Fruit fly (Drosophila melanogaster) whole organism, embryonic: Measurements from ENCODE around the gene Mgat4b.

Source experiments
- Aef1 ChIP-seq: fragments of 200-800 bp; sonication (Bioruptor generic); IDR thresholded peaks from 3 replicates; pipeline ENCODE4 v1.3.6; 2022; ENCODE audit warnings: missing biosample characterization, missing genetic modification characterization
- Blimp-1 ChIP-seq: fragments of 200-800 bp; sonication (Bioruptor generic); optimal IDR thresholded peaks from 3 replicates; lab custom pipeline; 2018; ENCODE audit warnings: missing biosample characterization, missing genetic modification characterization, mild to moderate bottlenecking, moderate library complexity, missing genetic modification reagents
- C15 ChIP-seq: fragments of 200-800 bp; sonication (Bioruptor generic); IDR thresholded peaks from 3 replicates; pipeline ENCODE4 v1.3.6; 2022; ENCODE audit warnings: missing biosample characterization, missing genetic modification characterization
- CG10321 ChIP-seq: fragments of 200-800 bp; sonication (Bioruptor generic); IDR thresholded peaks from 2 replicates; pipeline ENCODE4 v1.3.6; 2022; ENCODE audit warnings: missing biosample characterization, missing genetic modification characterization
- CG10462 ChIP-seq: fragments of 200-800 bp; sonication (Bioruptor generic); optimal IDR thresholded peaks from 2 replicates; lab custom pipeline; 2016; ENCODE audit warnings: missing biosample characterization, missing genetic modification characterization
- CG11695 ChIP-seq: fragments of 200-800 bp; sonication (Bioruptor generic); IDR thresholded peaks from 3 replicates; pipeline ENCODE4 v1.3.6; 2022; ENCODE audit warnings: missing biosample characterization, missing genetic modification characterization
- CG12391 ChIP-seq: fragments of 200-800 bp; sonication (Bioruptor generic); optimal IDR thresholded peaks from 3 replicates; lab custom pipeline; 2018; ENCODE audit warnings: missing biosample characterization, mild to moderate bottlenecking, missing genetic modification characterization, moderate library complexity
- CG13287 ChIP-seq: fragments of 200-800 bp; sonication (Bioruptor generic); IDR thresholded peaks from 2 replicates; pipeline ENCODE4 v1.3.6; 2022; ENCODE audit warnings: missing biosample characterization, missing genetic modification characterization; ENCODE audit not compliant: partially characterized antibody
- CG14441 ChIP-seq: fragments of 200-800 bp; sonication (Bioruptor generic); IDR thresholded peaks from 2 replicates; pipeline ENCODE4 v1.3.6; 2022; ENCODE audit warnings: missing biosample characterization, missing genetic modification characterization
- CG14860 ChIP-seq: fragments of 200-800 bp; sonication (Bioruptor generic); IDR thresholded peaks from 3 replicates; pipeline ENCODE4 v1.3.6; 2022; ENCODE audit warnings: missing biosample characterization, missing genetic modification characterization; ENCODE audit not compliant: partially characterized antibody
- CG1529 ChIP-seq: fragments of 200-800 bp; sonication (Bioruptor generic); optimal IDR thresholded peaks from 3 replicates; lab custom pipeline; 2018; ENCODE audit warnings: missing biosample characterization, missing genetic modification characterization
- CG15479 ChIP-seq: fragments of 200-800 bp; sonication (Bioruptor generic); optimal IDR thresholded peaks from 3 replicates; lab custom pipeline; 2019; ENCODE audit warnings: missing biosample characterization, mild to moderate bottlenecking, missing genetic modification characterization, moderate library complexity
- CG16779 ChIP-seq: fragments of 200-800 bp; sonication (Bioruptor generic); IDR thresholded peaks from 2 replicates; pipeline ENCODE4 v1.3.6; 2022; ENCODE audit warnings: missing biosample characterization, missing genetic modification characterization
- CG31388 ChIP-seq: fragments of 200-800 bp; sonication (Bioruptor generic); optimal IDR thresholded peaks from 2 replicates; lab custom pipeline; 2016; ENCODE audit warnings: missing biosample characterization, missing genetic modification characterization
- CG32532 ChIP-seq: fragments of 200-800 bp; sonication (Bioruptor generic); IDR thresholded peaks from 2 replicates; pipeline ENCODE4 v1.3.6; 2022; ENCODE audit warnings: missing biosample characterization, missing genetic modification characterization
- CG32772 ChIP-seq: fragments of 200-800 bp; sonication (Bioruptor generic); IDR thresholded peaks from 2 replicates; pipeline ENCODE4 v1.3.6; 2022; ENCODE audit warnings: missing biosample characterization, missing genetic modification characterization
- CG33557 ChIP-seq: fragments of 200-800 bp; sonication (Bioruptor generic); optimal IDR thresholded peaks from 2 replicates; lab custom pipeline; 2019; ENCODE audit warnings: missing biosample characterization, mild to moderate bottlenecking, missing genetic modification characterization, moderate library complexity
- CG3847 ChIP-seq: fragments of 200-800 bp; sonication (Bioruptor generic); IDR thresholded peaks from 2 replicates; pipeline ENCODE4 v1.3.6; 2022; ENCODE audit warnings: missing biosample characterization, missing genetic modification characterization
- CG4820 ChIP-seq: fragments of 200-800 bp; sonication (Bioruptor generic); optimal IDR thresholded peaks from 3 replicates; lab custom pipeline; 2016; ENCODE audit warnings: missing biosample characterization, missing genetic modification characterization
- CG6654 ChIP-seq: fragments of 200-800 bp; sonication (Bioruptor generic); optimal IDR thresholded peaks from 2 replicates; lab custom pipeline; 2017; ENCODE audit warnings: missing biosample characterization, mild to moderate bottlenecking, missing genetic modification characterization
- CG7928 ChIP-seq: fragments of 200-800 bp; sonication (Bioruptor generic); optimal IDR thresholded peaks from 2 replicates; lab custom pipeline; 2017; ENCODE audit warnings: missing biosample characterization, mild to moderate bottlenecking, missing genetic modification characterization
- CG8388 ChIP-seq: fragments of 200-800 bp; sonication (Bioruptor generic); optimal IDR thresholded peaks from 2 replicates; lab custom pipeline; 2019; ENCODE audit warnings: missing biosample characterization, mild to moderate bottlenecking, missing genetic modification characterization, moderate library complexity
- CG8765 ChIP-seq: fragments of 200-800 bp; sonication (Bioruptor generic); IDR thresholded peaks from 2 replicates; pipeline ENCODE4 v1.3.6; 2022; ENCODE audit warnings: missing biosample characterization, missing genetic modification characterization
- CG9215 ChIP-seq: fragments of 200-800 bp; sonication (Bioruptor generic); IDR thresholded peaks from 2 replicates; pipeline ENCODE4 v1.3.6; 2022; ENCODE audit warnings: missing biosample characterization, missing genetic modification characterization
- D19A ChIP-seq: fragments of 200-800 bp; optimal IDR thresholded peaks from 3 replicates; lab custom pipeline; 2019; ENCODE audit warnings: missing biosample characterization, mild to moderate bottlenecking, missing genetic modification characterization, moderate library complexity
- Dad ChIP-seq: fragments of 200-800 bp; sonication (Bioruptor generic); optimal IDR thresholded peaks from 3 replicates; lab custom pipeline; 2016; ENCODE audit warnings: missing biosample characterization, missing genetic modification characterization
- Doc2 ChIP-seq: fragments of 200-800 bp; sonication (Bioruptor generic); IDR thresholded peaks from 2 replicates; pipeline ENCODE4 v1.3.6; 2022; ENCODE audit warnings: missing biosample characterization, missing genetic modification characterization
- Ets65A ChIP-seq: fragments of 200-800 bp; sonication (Bioruptor generic); peaks from one replicate; lab custom pipeline; 2016; ENCODE audit warnings: missing biosample characterization, missing genetic modification characterization
- HLHmδ ChIP-seq: fragments of 200-800 bp; sonication (Bioruptor generic); optimal IDR thresholded peaks from 2 replicates; lab custom pipeline; 2018; ENCODE audit warnings: missing biosample characterization, mild to moderate bottlenecking, missing genetic modification characterization, moderate library complexity
- Scr ChIP-seq: fragments of 200-800 bp; sonication (Bioruptor generic); IDR thresholded peaks from 2 replicates; pipeline ENCODE4 v1.3.6; 2022; ENCODE audit warnings: missing biosample characterization, missing genetic modification characterization; ENCODE audit not compliant: partially characterized antibody
- Sox102F ChIP-seq: fragments of 200-800 bp; sonication (Bioruptor generic); optimal IDR thresholded peaks from 2 replicates; lab custom pipeline; 2018; ENCODE audit warnings: missing biosample characterization, mild to moderate bottlenecking, missing genetic modification characterization, moderate library complexity
- Trl ChIP-seq, 3 experiments: fragments of >200 bp in 2 of 3; fragments of 200-800 bp in 1 of 3; sonication (Bioruptor generic) in 1 of 3; optimal IDR thresholded peaks; 2 replicates in 1 of 3; 3 replicates in 2 of 3; lab custom pipeline; 2016 to 2017; ENCODE audit warnings: missing biosample characterization in 1 of 3, missing genetic modification characterization in 1 of 3
- btn ChIP-seq: fragments of 200-800 bp; sonication (Bioruptor generic); optimal IDR thresholded peaks from 2 replicates; lab custom pipeline; 2016; ENCODE audit warnings: missing biosample characterization, missing genetic modification characterization
- cg ChIP-seq: fragments of 200-800 bp; sonication (Bioruptor generic); optimal IDR thresholded peaks from 3 replicates; lab custom pipeline; 2019; ENCODE audit warnings: missing biosample characterization, mild to moderate bottlenecking, missing genetic modification characterization, moderate library complexity
- chif ChIP-seq, 2 experiments: fragments of 200-800 bp; sonication (Bioruptor generic); optimal IDR thresholded peaks; 3 replicates each; lab custom pipeline; 2016; ENCODE audit warnings: missing biosample characterization in 2 of 2, missing genetic modification characterization in 2 of 2
- fd64A ChIP-seq: fragments of 200-800 bp; sonication (Bioruptor generic); optimal IDR thresholded peaks from 3 replicates; lab custom pipeline; 2018; ENCODE audit warnings: missing biosample characterization, mild to moderate bottlenecking, missing genetic modification characterization
- gsb ChIP-seq: fragments of 200-800 bp; sonication (Bioruptor generic); IDR thresholded peaks from 2 replicates; pipeline ENCODE4 v1.3.6; 2022; ENCODE audit warnings: missing biosample characterization, missing genetic modification characterization
- knrl ChIP-seq: fragments of 200-800 bp; sonication (Bioruptor generic); IDR thresholded peaks from 3 replicates; pipeline ENCODE4 v1.3.6; 2022; ENCODE audit warnings: missing biosample characterization, missing genetic modification characterization; ENCODE audit not compliant: partially characterized antibody
- pfk ChIP-seq: fragments of 200-800 bp; sonication (Bioruptor generic); optimal IDR thresholded peaks from 2 replicates; lab custom pipeline; 2018; ENCODE audit warnings: missing biosample characterization, mild to moderate bottlenecking, missing genetic modification characterization, moderate library complexity
- pnt ChIP-seq: fragments of 200-800 bp; sonication (Bioruptor generic); optimal IDR thresholded peaks from 3 replicates; lab custom pipeline; 2016; ENCODE audit warnings: missing biosample characterization, missing genetic modification characterization
- pros ChIP-seq: fragments of 200-800 bp; sonication (Bioruptor generic); optimal IDR thresholded peaks from 3 replicates; lab custom pipeline; 2019; ENCODE audit warnings: missing biosample characterization, mild to moderate bottlenecking, missing genetic modification characterization, moderate library complexity
- scrt ChIP-seq: fragments of 200-800 bp; sonication (Bioruptor generic); optimal IDR thresholded peaks from 2 replicates; lab custom pipeline; 2018; ENCODE audit warnings: missing biosample characterization, mild to moderate bottlenecking, missing genetic modification characterization, moderate library complexity
- sd ChIP-seq: fragments of 200-800 bp; sonication (Bioruptor generic); optimal IDR thresholded peaks from 3 replicates; lab custom pipeline; 2018; ENCODE audit warnings: missing biosample characterization, mild to moderate bottlenecking, missing genetic modification characterization, moderate library complexity
- sqz ChIP-seq: fragments of 200-800 bp; sonication (Bioruptor generic); optimal IDR thresholded peaks from 3 replicates; lab custom pipeline; 2018; ENCODE audit warnings: missing biosample characterization, mild to moderate bottlenecking, missing genetic modification characterization
- tin ChIP-seq: fragments of 200-800 bp; sonication (Bioruptor generic); optimal IDR thresholded peaks from 3 replicates; lab custom pipeline; 2016; ENCODE audit warnings: missing biosample characterization, missing genetic modification characterization
- usp ChIP-seq: fragments of >200 bp; optimal IDR thresholded peaks from 2 replicates; lab custom pipeline; 2017; ENCODE audit warnings: missing biosample characterization, missing genetic modification characterization
- yki ChIP-seq: fragments of >200 bp; optimal IDR thresholded peaks from 3 replicates; lab custom pipeline; 2018

Gene Mgat4b

dm6 chr3L:14755951-14756723 is 12.9 kb downstream of the Mgat4b start (continued):
- TF ChIP-seq CG4820 = peak; percentile 83
- TF ChIP-seq CG9215 (GFP tag; lab: Robert Waterston, UW) = peak; percentile 86
- no peak for TF ChIP-seq C15 (GFP tag; lab: Robert Waterston, UW)
- peak; percentile 47; the same call in 1 of the 2 replicates for TF ChIP-seq CG13287 (GFP tag; lab: Robert Waterston, UW)
- peak; percentile 98 to 100 for TF ChIP-seq Trl (optimal IDR thresholded peaks at IDR 0.05; lab: Kevin White, UChicago)
- no peak for TF ChIP-seq Trl (GFP tag; optimal IDR thresholded peaks at IDR 0.05; lab: Kevin White, UChicago)
- peak; percentile 91 for TF ChIP-seq sd (tag; lab: Kevin White, UChicago)
- TF ChIP-seq yki (lab: Kevin White, UChicago) = peak; percentile 73
- peak; percentile 82 for TF ChIP-seq CG32532 (GFP tag; lab: Robert Waterston, UW)
- peak; percentile 87; the same call in 2 of the 3 replicates for TF ChIP-seq CG11695 (GFP tag; lab: Robert Waterston, UW)
- peak; percentile 65 for TF ChIP-seq CG7928 (GFP tag; lab: Kevin White, UChicago)
- no peak for TF ChIP-seq CG15479 (GFP tag; lab: Kevin White, UChicago)
- TF ChIP-seq HLHmδ = peak; percentile 25
- peak; percentile 63 for TF ChIP-seq cg
- TF ChIP-seq CG33557 (GFP tag; lab: Kevin White, UChicago) = peak; percentile 60
- peak; percentile 53 for TF ChIP-seq scrt
- TF ChIP-seq D19A (tag; lab: Kevin White, UChicago) = peak; percentile 83
- peak; percentile 79 for TF ChIP-seq gsb (GFP tag; lab: Robert Waterston, UW)
- TF ChIP-seq CG32772 = peak; percentile 80; the same call in 1 of the 2 replicates
- TF ChIP-seq fd64A (GFP tag; lab: Kevin White, UChicago) = peak; percentile 7
- peak; percentile 89 for TF ChIP-seq CG12391 (tag; lab: Kevin White, UChicago)
- TF ChIP-seq Doc2 (GFP tag; lab: Robert Waterston, UW) = no peak
- peak; percentile 90 for TF ChIP-seq Sox102F
- peak; percentile 84 for TF ChIP-seq CG8388 (GFP tag; lab: Kevin White, UChicago)
- peak; percentile 78 for TF ChIP-seq CG10462
- 0 out of 2 replicates have a peak, but pooled peaks have one; percentile 41 for TF ChIP-seq CG16779 (GFP tag; lab: Robert Waterston, UW)
- TF ChIP-seq pfk (GFP tag; lab: Kevin White, UChicago) = no peak
- peak; percentile 36 to 75 for TF ChIP-seq chif (GFP tag; optimal IDR thresholded peaks at IDR 0.05; lab: Kevin White, UChicago)
- peak; percentile 98 for TF ChIP-seq Ets65A (GFP tag; lab: Kevin White, UChicago)
- peak; percentile 83 for TF ChIP-seq Aef1 (GFP tag; lab: Robert Waterston, UW)
- peak; percentile 48 for TF ChIP-seq sqz
- TF ChIP-seq CG14860 (GFP tag; lab: Robert Waterston, UW) = no peak
- TF ChIP-seq tin (GFP tag; lab: Kevin White, UChicago) = peak; percentile 80
- peak; percentile 83 for TF ChIP-seq CG1529 (GFP tag; lab: Kevin White, UChicago)
- TF ChIP-seq Scr = no peak; the same call in 1 of the 2 replicates
- TF ChIP-seq CG6654 (GFP tag; lab: Kevin White, UChicago) = peak; percentile 76
- TF ChIP-seq Dad (GFP tag; lab: Kevin White, UChicago) = peak; percentile 31
- no peak for TF ChIP-seq btn
- TF ChIP-seq CG8765 (GFP tag; lab: Robert Waterston, UW) = 0 out of 2 replicates have a peak, but pooled peaks have one; percentile 29
- peak; percentile 78 for TF ChIP-seq CG14441 (GFP tag; lab: Robert Waterston, UW)
- peak; percentile 97 for TF ChIP-seq CG10321 (GFP tag; lab: Robert Waterston, UW)
- TF ChIP-seq pnt (GFP tag; lab: Kevin White, UChicago) = peak; percentile 68
- TF ChIP-seq knrl (GFP tag; lab: Robert Waterston, UW) = no peak
- TF ChIP-seq Blimp-1 (GFP tag; lab: Kevin White, UChicago) = peak; percentile 77
- peak; percentile 82 for TF ChIP-seq pros (GFP tag; lab: Kevin White, UChicago)
- TF ChIP-seq CG31388 (GFP tag; lab: Kevin White, UChicago) = peak; percentile 77
- peak; percentile 82 for TF ChIP-seq CG3847
- no peak for TF ChIP-seq usp (GFP tag; lab: Kevin White, UChicago)
